Worm (Caenorhabditis elegans) whole organism, dauer: Measurements from ENCODE around the gene Y97E10C.1.
"Not testable (repeated sequence)": the region's sequence is repeated elsewhere in the genome, so short reads cannot be mapped to it uniquely, and the experiment has no call there.

Source experiments
- unc-62 ChIP-seq: sonication (generic microtip); optimal IDR thresholded peaks from 2 replicates; lab custom pipeline; 2017; ENCODE audit warnings: missing biosample characterization, missing genetic modification reagents, missing genetic modification characterization

The Y97E10C.1 gene

DNA sequence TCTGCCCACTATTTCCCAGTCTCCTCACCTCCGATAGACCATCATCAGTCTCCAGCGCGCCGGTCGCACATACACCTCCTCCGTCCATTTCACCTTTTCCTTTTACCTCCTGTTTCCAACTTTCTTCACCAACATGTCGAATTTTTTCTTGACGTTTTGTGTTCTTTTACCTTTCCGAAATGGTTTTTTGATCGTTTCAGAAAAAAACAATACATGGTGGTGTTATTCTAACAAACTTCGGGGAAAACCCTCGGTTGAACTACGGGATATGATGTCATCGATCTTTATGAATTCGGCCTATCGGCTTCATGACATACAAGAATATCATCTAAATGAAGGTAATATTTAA is at the start of gene Y97E10C.1:
Gene Y97E10C.1 (plus strand): TSS at position 201 of the 349 bp plus-strand sequence.
- no peak for TF ChIP-seq unc-62 (GFP tag; lab: Kevin White, UChicago)

ce11 chrV:7681388-7681787 is 47.3 kb upstream of the Y97E10C.1 start, which contains the start of gene cyp-33A1:
cyp-33A1 (minus strand) TSS chrV:7681459.
- no peak for TF ChIP-seq unc-62 (GFP tag; lab: Kevin White, UChicago)

ce11 chrV:7683907-7684655 is 44.6 kb upstream of the Y97E10C.1 start, which contains the start of gene sre-11:
sre-11 (minus strand) TSS chrV:7683957.
- TF ChIP-seq unc-62 (GFP tag; lab: Kevin White, UChicago), result no peak

ce11 chrV:7686189-7686588 is 42.5 kb upstream of the Y97E10C.1 start, which contains the start of the genes nhr-94 and nhr-152:
nhr-94 (minus strand) TSS chrV:7686335.
nhr-152 (plus strand) TSS chrV:7686350.
- no peak for TF ChIP-seq unc-62 (GFP tag; lab: Kevin White, UChicago)

DNA sequence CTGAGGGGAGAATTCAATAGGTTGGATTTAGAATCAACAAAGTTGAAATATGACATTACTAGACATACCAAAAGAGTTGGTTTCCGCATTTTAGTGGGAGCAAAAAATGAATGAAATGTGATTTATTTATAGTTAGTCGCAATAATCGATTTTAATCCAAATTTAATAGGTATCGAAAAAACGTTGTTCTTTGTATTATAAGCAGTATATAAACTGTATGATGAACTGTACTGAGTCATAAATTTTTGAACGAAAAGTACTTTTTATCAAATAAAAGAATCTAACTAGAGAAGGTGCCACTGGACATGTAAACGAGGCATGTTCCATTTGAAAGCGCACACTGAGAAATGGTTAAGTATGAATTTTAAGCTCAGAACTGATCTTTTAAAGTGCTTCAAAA is 38.8 kb upstream of the Y97E10C.1 start, which contains the start of gene C12D5.9:
Gene C12D5.9 (minus strand): TSS at position 101 of the 400 bp plus-strand sequence.
- TF ChIP-seq unc-62 (GFP tag; lab: Kevin White, UChicago), result no peak

ce11 chrV:7690637-7691036 is 38.0 kb upstream of the Y97E10C.1 start:
- no peak for TF ChIP-seq unc-62 (GFP tag; lab: Kevin White, UChicago)

DNA sequence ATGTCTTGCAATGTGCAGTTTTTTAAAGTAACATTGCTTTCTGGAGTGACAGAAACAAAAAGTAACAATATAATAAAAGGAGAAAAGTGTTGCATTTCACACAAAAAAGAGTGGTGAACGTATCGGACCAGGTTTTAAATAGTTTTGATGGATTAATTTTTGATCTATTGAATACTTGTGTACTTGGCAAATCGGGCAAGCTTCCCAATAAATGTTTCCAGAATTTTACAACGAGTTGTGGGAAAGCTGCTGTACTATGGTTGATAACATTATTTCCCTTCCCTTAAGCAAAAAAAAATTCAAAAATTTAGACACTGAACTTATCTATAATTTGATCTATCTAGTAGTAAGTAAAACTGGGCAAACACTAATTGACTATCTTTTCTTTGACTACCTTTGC is 35.3 kb upstream of the Y97E10C.1 start, which contains the start of gene C12D5.10:
Gene C12D5.10 (minus strand): TSS at position 101 of the 400 bp plus-strand sequence.
- TF ChIP-seq unc-62 (GFP tag; lab: Kevin White, UChicago), result no peak

DNA sequence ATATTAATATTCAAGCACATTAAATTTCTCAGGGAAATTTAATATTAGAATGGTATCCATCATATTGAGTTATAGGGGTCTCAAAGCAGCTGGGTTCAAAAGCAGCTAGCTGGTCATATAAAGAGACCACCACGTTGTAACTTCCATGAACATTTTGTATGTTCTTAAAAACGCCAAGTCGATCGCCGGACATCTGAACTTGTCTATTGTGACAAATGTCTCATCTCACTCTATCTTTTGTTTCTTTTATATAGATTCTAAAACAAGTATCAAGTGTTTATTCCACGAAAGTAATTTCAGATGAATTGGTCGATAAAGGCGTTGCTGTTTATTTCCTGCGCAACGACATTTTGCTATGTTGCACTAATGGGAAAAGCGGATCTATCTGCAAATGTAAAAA is 31.8 kb upstream of the Y97E10C.1 start, which contains the start of gene ZK105.3:
Gene ZK105.3 (plus strand): TSS at position 301 of the 400 bp plus-strand sequence.
- TF ChIP-seq unc-62 (GFP tag; lab: Kevin White, UChicago), result no peak

DNA sequence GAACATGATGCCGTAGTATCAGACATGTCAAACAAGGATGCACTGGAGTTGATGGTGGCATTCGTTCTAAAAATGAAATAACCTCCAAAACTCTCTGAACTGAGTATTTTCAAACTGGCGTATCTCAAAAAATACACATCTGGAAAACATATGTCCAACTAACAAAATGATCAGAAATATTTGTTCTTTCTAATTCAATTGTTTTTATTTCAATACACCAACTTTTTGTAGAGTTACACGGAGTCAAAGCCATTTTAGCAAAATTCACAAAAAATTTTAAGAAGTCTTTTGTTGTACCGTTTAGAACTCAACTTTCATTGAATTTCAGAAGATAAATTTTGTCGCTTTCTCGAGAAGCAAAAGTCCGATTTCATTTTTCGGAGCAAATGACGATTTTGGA is 25.1 kb upstream of the Y97E10C.1 start, which contains the start of gene srsx-40:
Gene srsx-40 (minus strand): TSS at position 101 of the 400 bp plus-strand sequence.
- TF ChIP-seq unc-62 (GFP tag; lab: Kevin White, UChicago), result not testable (repeated sequence)

DNA sequence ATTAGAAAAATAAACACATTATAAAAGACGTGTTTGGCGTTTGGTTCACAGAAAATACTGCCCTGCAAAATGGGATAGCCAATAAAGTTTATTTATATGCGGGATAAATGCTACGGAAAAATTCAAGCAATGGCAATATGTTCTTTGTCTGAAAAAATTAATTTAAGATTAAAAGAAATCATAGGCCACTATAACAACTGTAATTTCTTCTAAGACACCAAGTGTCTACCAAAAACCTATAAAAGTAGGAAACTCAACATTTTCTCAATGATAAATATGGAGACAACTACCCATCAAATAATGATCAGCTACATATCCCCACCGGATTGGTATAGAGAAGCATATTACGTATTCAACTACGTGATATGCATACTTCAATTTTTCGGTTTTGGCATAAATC is 23.4 kb upstream of the Y97E10C.1 start, which contains the start of gene srw-3:
Gene srw-3 (plus strand): TSS at position 301 of the 400 bp plus-strand sequence.
- TF ChIP-seq unc-62 (GFP tag; lab: Kevin White, UChicago), result no peak

DNA sequence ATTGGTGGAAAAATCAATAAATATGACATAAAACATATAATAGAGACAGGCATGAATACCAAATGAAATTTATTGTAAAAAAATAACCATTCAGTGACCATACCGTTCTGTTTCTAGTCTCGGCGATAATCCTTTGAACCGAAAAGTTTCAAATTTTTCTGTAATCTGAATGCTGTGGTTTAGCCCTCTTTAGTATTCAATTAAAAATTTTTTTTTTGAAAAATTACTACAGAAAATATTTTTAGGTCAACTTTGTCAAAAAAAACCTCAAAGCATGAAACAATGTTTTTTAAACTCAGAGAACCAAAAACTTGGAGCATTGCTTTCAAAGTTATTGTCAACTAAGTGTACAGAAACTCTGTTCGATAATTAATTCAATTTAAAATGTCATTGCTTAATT is 20.2 kb upstream of the Y97E10C.1 start, which contains the start of gene ZK105.11:
Gene ZK105.11 (minus strand): TSS at position 101 of the 400 bp plus-strand sequence.
- TF ChIP-seq unc-62 (GFP tag; lab: Kevin White, UChicago), result no peak

- TF ChIP-seq unc-62 (GFP tag; lab: Kevin White, UChicago), result no peak
Measured at ce11 chrV:7713072-7713471, 15.6 kb upstream of the Y97E10C.1 start, which contains the start of gene ZK105.13. ZK105.13 (minus strand) TSS chrV:7713172.

ce11 chrV:7713691-7714090 is 15.0 kb upstream of the Y97E10C.1 start, which contains the start of gene ZK105.1:
ZK105.1 (plus strand) TSS chrV:7713991.
- no peak for TF ChIP-seq unc-62 (GFP tag; lab: Kevin White, UChicago)

- no peak for TF ChIP-seq unc-62 (GFP tag; lab: Kevin White, UChicago)
Measured at ce11 chrV:7716034-7716433, 12.6 kb upstream of the Y97E10C.1 start, which contains the start of gene ZK105.12. ZK105.12 (minus strand) TSS chrV:7716134.

DNA sequence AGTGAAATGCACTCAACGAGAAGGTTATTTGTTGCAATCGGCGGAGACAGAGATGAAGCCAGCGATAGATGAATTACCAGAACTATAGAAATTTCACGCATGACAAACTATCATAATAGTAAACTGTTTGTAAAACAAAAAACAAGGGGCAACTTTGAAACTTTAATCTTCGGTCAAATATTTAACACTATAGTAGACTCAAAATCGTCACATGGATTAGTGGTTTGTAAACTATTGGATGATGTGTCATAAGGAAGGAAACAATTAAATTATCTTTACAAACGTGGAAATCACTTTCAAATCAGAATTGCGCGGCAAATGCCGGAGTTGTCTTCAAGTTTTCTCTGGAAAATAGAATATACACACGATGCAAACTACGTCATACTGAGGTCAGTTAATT is 11.1 kb upstream of the Y97E10C.1 start, which contains the start of gene ZK105.5:
Gene ZK105.5 (minus strand): TSS at position 101 of the 400 bp plus-strand sequence.
- TF ChIP-seq unc-62 (GFP tag; lab: Kevin White, UChicago), result no peak

- TF ChIP-seq unc-62 (GFP tag; lab: Kevin White, UChicago), result no peak
Measured at ce11 chrV:7721945-7722344, 6.7 kb upstream of the Y97E10C.1 start, which contains the start of gene ZK105.14. ZK105.14 (minus strand) TSS chrV:7722045.
